Fruit fly (Drosophila melanogaster) whole organism, wandering third instar larva: ENCODE results near the gene MED17.

Source experiments
- Abd-B ChIP-seq: fragments of >200 bp; optimal IDR thresholded peaks from 2 replicates; lab custom pipeline; 2017; ENCODE audit warnings: missing biosample characterization, missing genetic modification characterization
- CG32264 ChIP-seq: fragments of 200-800 bp; sonication (Bioruptor generic); optimal IDR thresholded peaks from 2 replicates; lab custom pipeline; 2016; ENCODE audit warnings: missing biosample characterization, missing genetic modification characterization
- CG9705 ChIP-seq: fragments of 200-800 bp; sonication (Bioruptor generic); optimal IDR thresholded peaks from 2 replicates; lab custom pipeline; 2018; ENCODE audit warnings: missing biosample characterization, mild to moderate bottlenecking, missing genetic modification characterization
- CrebA ChIP-seq: fragments of 200-800 bp; sonication (Bioruptor generic); optimal IDR thresholded peaks from 2 replicates; lab custom pipeline; 2016; ENCODE audit warnings: missing biosample characterization, mild to moderate bottlenecking, missing genetic modification characterization, borderline replicate concordance
- Dfd ChIP-seq: fragments of >200 bp; optimal IDR thresholded peaks from 2 replicates; lab custom pipeline; 2017; ENCODE audit warnings: missing biosample characterization, missing genetic modification characterization
- Dif ChIP-seq: fragments of 200-275, 200-300 bp; sonication (Bioruptor generic); optimal IDR thresholded peaks from 2 replicates; lab custom pipeline; 2018; ENCODE audit warnings: missing biosample characterization, missing genetic modification characterization; ENCODE audit not compliant: partially characterized antibody
- GATAd ChIP-seq: sonication (Bioruptor generic); optimal IDR thresholded peaks from 2 replicates; lab custom pipeline; 2016; ENCODE audit warnings: missing biosample characterization, missing genetic modification characterization
- HLH106 ChIP-seq: fragments of 200-800 bp; optimal IDR thresholded peaks from 3 replicates; lab custom pipeline; 2019; ENCODE audit warnings: missing biosample characterization, mild to moderate bottlenecking, missing genetic modification characterization, moderate library complexity
- Hnf4 ChIP-seq: fragments of 200-800 bp; sonication (Bioruptor generic); optimal IDR thresholded peaks from 2 replicates; lab custom pipeline; 2016; ENCODE audit warnings: missing biosample characterization, mild to moderate bottlenecking, missing genetic modification characterization
- Hr78 ChIP-seq: fragments of >200 bp; optimal IDR thresholded peaks from 2 replicates; lab custom pipeline; 2017; ENCODE audit warnings: missing biosample characterization, missing genetic modification characterization
- Hr83 ChIP-seq: fragments of 200-300 bp; sonication (Bioruptor generic); optimal IDR thresholded peaks from 2 replicates; lab custom pipeline; 2016; ENCODE audit warnings: missing biosample characterization, mild to moderate bottlenecking, missing genetic modification characterization, moderate library complexity; ENCODE audit not compliant: poor library complexity, severe bottlenecking
- Jra ChIP-seq: sonication (Bioruptor generic); optimal IDR thresholded peaks from 2 replicates; lab custom pipeline; 2016; ENCODE audit warnings: missing biosample characterization, missing genetic modification characterization
- Mio ChIP-seq: sonication (Bioruptor generic); optimal IDR thresholded peaks from 2 replicates; lab custom pipeline; 2016; ENCODE audit warnings: missing biosample characterization, missing genetic modification characterization
- Myc ChIP-seq: fragments of >200 bp; optimal IDR thresholded peaks from 2 replicates; lab custom pipeline; 2017
- N ChIP-seq: fragments of >200 bp; optimal IDR thresholded peaks from 2 replicates; lab custom pipeline; 2018; ENCODE audit warnings: missing biosample characterization, missing external identifiers, missing genetic modification characterization
- OdsH ChIP-seq: fragments of 200-800 bp; sonication (Bioruptor generic); optimal IDR thresholded peaks from 2 replicates; lab custom pipeline; 2016; ENCODE audit warnings: missing biosample characterization, mild to moderate bottlenecking, missing genetic modification characterization
- Rel ChIP-seq, 2 experiments: fragments of 200-800 bp; sonication (Bioruptor generic) in 1 of 2; optimal IDR thresholded peaks; 2 replicates in 1 of 2; 3 replicates in 1 of 2; lab custom pipeline; 2016 to 2019; ENCODE audit warnings: mild to moderate bottlenecking in 2 of 2, missing biosample characterization in 2 of 2, missing genetic modification characterization in 2 of 2, moderate library complexity in 1 of 2
- Sp1 ChIP-seq: fragments of 200-800 bp; sonication (Bioruptor generic); optimal IDR thresholded peaks from 3 replicates; lab custom pipeline; 2019; ENCODE audit warnings: missing biosample characterization, mild to moderate bottlenecking, missing genetic modification characterization, moderate library complexity
- Vsx2 ChIP-seq: fragments of 200-300, 225-300 bp; sonication (Bioruptor generic); optimal IDR thresholded peaks from 2 replicates; lab custom pipeline; 2018; ENCODE audit warnings: missing biosample characterization, missing genetic modification characterization; ENCODE audit not compliant: partially characterized antibody
- br ChIP-seq: fragments of 200-800 bp; sonication (Bioruptor generic); optimal IDR thresholded peaks from 2 replicates; lab custom pipeline; 2016; ENCODE audit warnings: missing biosample characterization, missing genetic modification characterization
- brk ChIP-seq: fragments of 200-800 bp; sonication (Bioruptor generic); optimal IDR thresholded peaks from 2 replicates; lab custom pipeline; 2016; ENCODE audit warnings: missing biosample characterization, mild to moderate bottlenecking, missing genetic modification characterization
- dl ChIP-seq, 2 experiments: fragments of 175-275, 200-275 bp in 1 of 2; fragments of 200-275 bp in 1 of 2; sonication (Bioruptor generic); optimal IDR thresholded peaks; lab custom pipeline; 2018; ENCODE audit warnings: mild to moderate bottlenecking in 2 of 2, missing biosample characterization in 2 of 2, missing genetic modification characterization in 2 of 2, moderate library complexity in 2 of 2; ENCODE audit not compliant: partially characterized antibody in 2 of 2, insufficient read depth in 1 of 2
- dmrt93B ChIP-seq: fragments of 200-800 bp; sonication (Bioruptor generic); optimal IDR thresholded peaks from 2 replicates; lab custom pipeline; 2018; ENCODE audit warnings: missing biosample characterization, mild to moderate bottlenecking, missing genetic modification characterization
- dsf ChIP-seq: sonication (Bioruptor generic); optimal IDR thresholded peaks from 2 replicates; lab custom pipeline; 2016; ENCODE audit warnings: missing biosample characterization, missing genetic modification characterization, borderline replicate concordance
- ey ChIP-seq: fragments of 200-800 bp; sonication (Bioruptor generic); optimal IDR thresholded peaks from 2 replicates; lab custom pipeline; 2016; ENCODE audit warnings: missing biosample characterization, missing genetic modification characterization
- foxo ChIP-seq, 2 experiments: fragments of 200-800 bp; sonication (Bioruptor generic); optimal IDR thresholded peaks; 2 replicates in 1 of 2; 3 replicates in 1 of 2; lab custom pipeline; 2016 to 2017; ENCODE audit warnings: missing biosample characterization in 2 of 2, missing genetic modification characterization in 2 of 2
- fru ChIP-seq: fragments of 200-800 bp; sonication (Bioruptor generic); optimal IDR thresholded peaks from 3 replicates; lab custom pipeline; 2016; ENCODE audit warnings: missing biosample characterization, mild to moderate bottlenecking, missing genetic modification characterization
- h ChIP-seq: fragments of 200-800 bp; sonication (Bioruptor generic); optimal IDR thresholded peaks from 3 replicates; lab custom pipeline; 2016; ENCODE audit warnings: missing biosample characterization, mild to moderate bottlenecking, missing genetic modification characterization
- jim ChIP-seq: fragments of 175-275, 200-325 bp; sonication (Bioruptor generic); optimal IDR thresholded peaks from 2 replicates; lab custom pipeline; 2016; ENCODE audit warnings: missing biosample characterization, mild to moderate bottlenecking, missing genetic modification characterization
- lola ChIP-seq: fragments of >200 bp; optimal IDR thresholded peaks from 2 replicates; lab custom pipeline; 2017; ENCODE audit warnings: missing biosample characterization, missing genetic modification characterization
- pan ChIP-seq: fragments of >200 bp; optimal IDR thresholded peaks from 2 replicates; lab custom pipeline; 2017
- psq ChIP-seq: fragments of 200-800 bp; sonication (Bioruptor generic); optimal IDR thresholded peaks from 3 replicates; lab custom pipeline; 2017; ENCODE audit warnings: missing biosample characterization, mild to moderate bottlenecking, missing genetic modification characterization, moderate library complexity
- rgr ChIP-seq: fragments of 200-800 bp; sonication (Bioruptor generic); optimal IDR thresholded peaks from 3 replicates; lab custom pipeline; 2016; ENCODE audit warnings: missing biosample characterization, mild to moderate bottlenecking, missing genetic modification characterization
- sage ChIP-seq: fragments of 200-800 bp; sonication (Bioruptor generic); optimal IDR thresholded peaks from 2 replicates; lab custom pipeline; 2016; ENCODE audit warnings: missing biosample characterization, mild to moderate bottlenecking, missing genetic modification characterization
- sv ChIP-seq: fragments of 200-800 bp; sonication (Bioruptor generic); optimal IDR thresholded peaks from 3 replicates; lab custom pipeline; 2016; ENCODE audit warnings: missing biosample characterization, missing genetic modification characterization
- tai ChIP-seq: sonication (Bioruptor generic); optimal IDR thresholded peaks from 2 replicates; lab custom pipeline; 2016; ENCODE audit warnings: missing biosample characterization, missing genetic modification characterization
- usp ChIP-seq: fragments of >200 bp; optimal IDR thresholded peaks from 2 replicates; lab custom pipeline; 2017; ENCODE audit warnings: missing biosample characterization, missing genetic modification characterization
- woc ChIP-seq: sonication (Bioruptor generic); optimal IDR thresholded peaks from 2 replicates; lab custom pipeline; 2016; ENCODE audit warnings: missing biosample characterization, mild to moderate bottlenecking, missing genetic modification characterization

MED17 gene

DNA sequence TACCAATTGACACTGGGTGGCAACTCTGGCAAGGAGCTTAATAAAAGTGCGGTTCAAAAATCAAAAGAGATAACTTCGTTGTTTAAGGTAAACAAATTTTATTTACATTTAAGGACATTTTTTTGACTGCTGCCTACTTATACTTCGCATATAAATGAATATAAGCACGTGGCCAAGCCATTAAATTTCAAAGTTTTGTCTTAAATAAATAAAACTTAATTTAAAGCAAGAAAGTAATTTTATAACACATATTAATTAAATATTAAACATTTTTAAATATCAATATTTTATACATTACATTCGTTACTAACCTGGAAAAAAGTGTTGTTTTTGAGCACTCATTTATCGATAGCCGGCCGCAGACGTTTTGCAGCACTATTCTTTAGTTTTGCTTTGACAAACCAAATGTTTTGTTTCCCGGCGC, at the start of gene MED17, which contains the start of gene CG12321:
TSS of gene MED17 (plus strand) at position 371 of the 424 bp plus-strand sequence.
TSS of gene CG12321 (minus strand) at position 6 of the 424 bp plus-strand sequence.
- no peak for TF ChIP-seq Rel (GFP tag; optimal IDR thresholded peaks at IDR 0.05; lab: Kevin White, UChicago)
- TF ChIP-seq Rel (tag; optimal IDR thresholded peaks at IDR 0.05; lab: Kevin White, UChicago) = peak; percentile 18
- no peak for TF ChIP-seq CrebA (GFP tag; lab: Kevin White, UChicago)
- no peak for TF ChIP-seq Abd-B (GFP tag; lab: Kevin White, UChicago)
- TF ChIP-seq Sp1 (GFP tag; lab: Kevin White, UChicago) = peak; percentile 84
- no peak for TF ChIP-seq brk
- TF ChIP-seq Jra (GFP tag; lab: Kevin White, UChicago) = no peak
- peak; percentile 67 for TF ChIP-seq br (GFP tag; lab: Kevin White, UChicago)
- no peak for TF ChIP-seq Vsx2 (GFP tag; lab: Kevin White, UChicago)
- peak; percentile 94 for TF ChIP-seq rgr
- TF ChIP-seq HLH106 (tag; lab: Kevin White, UChicago) = peak; percentile 87
- no peak for TF ChIP-seq tai (GFP tag; lab: Kevin White, UChicago)
- peak; percentile 76 for TF ChIP-seq CG9705 (GFP tag; lab: Kevin White, UChicago)
- TF ChIP-seq ey (GFP tag; lab: Kevin White, UChicago) = peak; percentile 73
- no peak for TF ChIP-seq sage (GFP tag; lab: Kevin White, UChicago)
- TF ChIP-seq jim (GFP tag; lab: Kevin White, UChicago) = no peak
- TF ChIP-seq Dfd (GFP tag; lab: Kevin White, UChicago) = no peak
- peak; percentile 47 for TF ChIP-seq Hr83 (GFP tag; lab: Kevin White, UChicago)
- no peak for TF ChIP-seq usp (GFP tag; lab: Kevin White, UChicago)
- no peak for TF ChIP-seq Hnf4
- TF ChIP-seq dl (GFP tag; optimal IDR thresholded peaks at IDR 0.05; lab: Kevin White, UChicago; ENCODE audit: insufficient read depth in 1 of 2, partially characterized antibody in 2 of 2) = no peak
- TF ChIP-seq CG32264 (GFP tag; lab: Kevin White, UChicago) = peak; percentile 0
- no peak for TF ChIP-seq pan (lab: Kevin White, UChicago)
- TF ChIP-seq GATAd = peak; percentile 34
- peak; percentile 28 for TF ChIP-seq Mio (GFP tag; lab: Kevin White, UChicago)
- no peak for TF ChIP-seq Hr78 (GFP tag; lab: Kevin White, UChicago)
- TF ChIP-seq dmrt93B (GFP tag; lab: Kevin White, UChicago) = peak; percentile 88
- TF ChIP-seq fru (GFP tag; lab: Kevin White, UChicago) = peak; percentile 79
- TF ChIP-seq h (GFP tag; lab: Kevin White, UChicago) = peak; percentile 61
- peak; percentile 82 for TF ChIP-seq OdsH (GFP tag; lab: Kevin White, UChicago)
- TF ChIP-seq lola = no peak
- TF ChIP-seq psq (GFP tag; lab: Kevin White, UChicago) = peak; percentile 90
- TF ChIP-seq N = no peak
- peak; percentile 70 for TF ChIP-seq woc (GFP tag; lab: Kevin White, UChicago)
- TF ChIP-seq Myc (lab: Kevin White, UChicago) = peak; percentile 73
- TF ChIP-seq foxo (GFP tag; optimal IDR thresholded peaks at IDR 0.05; lab: Kevin White, UChicago) = peak in 1 of 2 experiments; percentile 88
- TF ChIP-seq sv (GFP tag; lab: Kevin White, UChicago) = peak; percentile 91
- peak; percentile 65 for TF ChIP-seq dsf
- TF ChIP-seq Dif (GFP tag; lab: Kevin White, UChicago) = no peak

DNA sequence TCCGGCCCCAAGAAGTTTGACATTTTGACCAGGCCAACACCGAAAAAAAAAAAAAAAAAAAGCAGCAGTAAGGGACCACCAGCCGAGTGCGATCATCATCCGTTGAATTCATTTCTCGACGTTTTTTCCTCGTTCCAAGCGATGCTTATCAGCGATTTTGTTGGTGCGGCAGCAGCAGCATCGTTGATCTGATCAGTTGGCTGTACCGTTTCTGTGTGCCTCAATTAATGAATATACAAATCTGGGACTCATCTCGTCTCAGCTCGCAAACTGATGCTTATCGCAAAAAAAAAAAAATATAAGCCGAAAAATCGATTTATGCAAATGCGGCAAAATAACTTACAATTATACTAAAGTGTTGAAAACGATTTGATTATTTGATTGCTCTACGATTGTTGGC, 44.0 kb upstream of the MED17 start:
- TF ChIP-seq Vsx2 (GFP tag; lab: Kevin White, UChicago) (no peak), dsf (no peak), fru (GFP tag; lab: Kevin White, UChicago) (no peak), woc (GFP tag; lab: Kevin White, UChicago) (no peak), CG32264 (GFP tag; lab: Kevin White, UChicago) (no peak), HLH106 (tag; lab: Kevin White, UChicago) (no peak), dl (GFP tag; optimal IDR thresholded peaks at IDR 0.05; lab: Kevin White, UChicago; ENCODE audit: insufficient read depth in 1 of 2, partially characterized antibody in 2 of 2) (no peak), sage (GFP tag; lab: Kevin White, UChicago) (no peak), Rel (GFP tag; optimal IDR thresholded peaks at IDR 0.05; lab: Kevin White, UChicago) (no peak), Rel (tag; optimal IDR thresholded peaks at IDR 0.05; lab: Kevin White, UChicago) (no peak), br (GFP tag; lab: Kevin White, UChicago) (no peak), Hr78 (GFP tag; lab: Kevin White, UChicago) (no peak)
